Fruit fly (Drosophila melanogaster) whole organism, wandering third instar larva: ENCODE measurements around the gene TkR99D.

ENCODE experiments used
- CG32264 ChIP-seq: fragments of 200-800 bp; sonication (Bioruptor generic); optimal IDR thresholded peaks from 2 replicates; lab custom pipeline; 2016; ENCODE audit warnings: missing biosample characterization, missing genetic modification characterization
- CG9705 ChIP-seq: fragments of 200-800 bp; sonication (Bioruptor generic); optimal IDR thresholded peaks from 2 replicates; lab custom pipeline; 2018; ENCODE audit warnings: missing biosample characterization, mild to moderate bottlenecking, missing genetic modification characterization
- CrebA ChIP-seq: fragments of 200-800 bp; sonication (Bioruptor generic); optimal IDR thresholded peaks from 2 replicates; lab custom pipeline; 2016; ENCODE audit warnings: missing biosample characterization, mild to moderate bottlenecking, missing genetic modification characterization, borderline replicate concordance
- Dfd ChIP-seq: fragments of >200 bp; optimal IDR thresholded peaks from 2 replicates; lab custom pipeline; 2017; ENCODE audit warnings: missing biosample characterization, missing genetic modification characterization
- Dif ChIP-seq: fragments of 200-275, 200-300 bp; sonication (Bioruptor generic); optimal IDR thresholded peaks from 2 replicates; lab custom pipeline; 2018; ENCODE audit warnings: missing biosample characterization, missing genetic modification characterization; ENCODE audit not compliant: partially characterized antibody
- HLH106 ChIP-seq: fragments of 200-800 bp; optimal IDR thresholded peaks from 3 replicates; lab custom pipeline; 2019; ENCODE audit warnings: missing biosample characterization, mild to moderate bottlenecking, missing genetic modification characterization, moderate library complexity
- Hnf4 ChIP-seq: fragments of 200-800 bp; sonication (Bioruptor generic); optimal IDR thresholded peaks from 2 replicates; lab custom pipeline; 2016; ENCODE audit warnings: missing biosample characterization, mild to moderate bottlenecking, missing genetic modification characterization
- Mio ChIP-seq: sonication (Bioruptor generic); optimal IDR thresholded peaks from 2 replicates; lab custom pipeline; 2016; ENCODE audit warnings: missing biosample characterization, missing genetic modification characterization
- Myc ChIP-seq: fragments of >200 bp; optimal IDR thresholded peaks from 2 replicates; lab custom pipeline; 2017
- OdsH ChIP-seq: fragments of 200-800 bp; sonication (Bioruptor generic); optimal IDR thresholded peaks from 2 replicates; lab custom pipeline; 2016; ENCODE audit warnings: missing biosample characterization, mild to moderate bottlenecking, missing genetic modification characterization
- Rel ChIP-seq, 2 experiments: fragments of 200-800 bp; sonication (Bioruptor generic) in 1 of 2; optimal IDR thresholded peaks; 2 replicates in 1 of 2; 3 replicates in 1 of 2; lab custom pipeline; 2016 to 2019; ENCODE audit warnings: mild to moderate bottlenecking in 2 of 2, missing biosample characterization in 2 of 2, missing genetic modification characterization in 2 of 2, moderate library complexity in 1 of 2
- Sp1 ChIP-seq: fragments of 200-800 bp; sonication (Bioruptor generic); optimal IDR thresholded peaks from 3 replicates; lab custom pipeline; 2019; ENCODE audit warnings: missing biosample characterization, mild to moderate bottlenecking, missing genetic modification characterization, moderate library complexity
- Vsx2 ChIP-seq: fragments of 200-300, 225-300 bp; sonication (Bioruptor generic); optimal IDR thresholded peaks from 2 replicates; lab custom pipeline; 2018; ENCODE audit warnings: missing biosample characterization, missing genetic modification characterization; ENCODE audit not compliant: partially characterized antibody
- br ChIP-seq: fragments of 200-800 bp; sonication (Bioruptor generic); optimal IDR thresholded peaks from 2 replicates; lab custom pipeline; 2016; ENCODE audit warnings: missing biosample characterization, missing genetic modification characterization
- brk ChIP-seq: fragments of 200-800 bp; sonication (Bioruptor generic); optimal IDR thresholded peaks from 2 replicates; lab custom pipeline; 2016; ENCODE audit warnings: missing biosample characterization, mild to moderate bottlenecking, missing genetic modification characterization
- dmrt93B ChIP-seq: fragments of 200-800 bp; sonication (Bioruptor generic); optimal IDR thresholded peaks from 2 replicates; lab custom pipeline; 2018; ENCODE audit warnings: missing biosample characterization, mild to moderate bottlenecking, missing genetic modification characterization
- dsf ChIP-seq: sonication (Bioruptor generic); optimal IDR thresholded peaks from 2 replicates; lab custom pipeline; 2016; ENCODE audit warnings: missing biosample characterization, missing genetic modification characterization, borderline replicate concordance
- ey ChIP-seq: fragments of 200-800 bp; sonication (Bioruptor generic); optimal IDR thresholded peaks from 2 replicates; lab custom pipeline; 2016; ENCODE audit warnings: missing biosample characterization, missing genetic modification characterization
- foxo ChIP-seq, 2 experiments: fragments of 200-800 bp; sonication (Bioruptor generic); optimal IDR thresholded peaks; 2 replicates in 1 of 2; 3 replicates in 1 of 2; lab custom pipeline; 2016 to 2017; ENCODE audit warnings: missing biosample characterization in 2 of 2, missing genetic modification characterization in 2 of 2
- fru ChIP-seq: fragments of 200-800 bp; sonication (Bioruptor generic); optimal IDR thresholded peaks from 3 replicates; lab custom pipeline; 2016; ENCODE audit warnings: missing biosample characterization, mild to moderate bottlenecking, missing genetic modification characterization
- h ChIP-seq: fragments of 200-800 bp; sonication (Bioruptor generic); optimal IDR thresholded peaks from 3 replicates; lab custom pipeline; 2016; ENCODE audit warnings: missing biosample characterization, mild to moderate bottlenecking, missing genetic modification characterization
- jim ChIP-seq: fragments of 175-275, 200-325 bp; sonication (Bioruptor generic); optimal IDR thresholded peaks from 2 replicates; lab custom pipeline; 2016; ENCODE audit warnings: missing biosample characterization, mild to moderate bottlenecking, missing genetic modification characterization
- lola ChIP-seq: fragments of >200 bp; optimal IDR thresholded peaks from 2 replicates; lab custom pipeline; 2017; ENCODE audit warnings: missing biosample characterization, missing genetic modification characterization
- pan ChIP-seq: fragments of >200 bp; optimal IDR thresholded peaks from 2 replicates; lab custom pipeline; 2017
- psq ChIP-seq: fragments of 200-800 bp; sonication (Bioruptor generic); optimal IDR thresholded peaks from 3 replicates; lab custom pipeline; 2017; ENCODE audit warnings: missing biosample characterization, mild to moderate bottlenecking, missing genetic modification characterization, moderate library complexity
- rgr ChIP-seq: fragments of 200-800 bp; sonication (Bioruptor generic); optimal IDR thresholded peaks from 3 replicates; lab custom pipeline; 2016; ENCODE audit warnings: missing biosample characterization, mild to moderate bottlenecking, missing genetic modification characterization
- sage ChIP-seq: fragments of 200-800 bp; sonication (Bioruptor generic); optimal IDR thresholded peaks from 2 replicates; lab custom pipeline; 2016; ENCODE audit warnings: missing biosample characterization, mild to moderate bottlenecking, missing genetic modification characterization
- tai ChIP-seq: sonication (Bioruptor generic); optimal IDR thresholded peaks from 2 replicates; lab custom pipeline; 2016; ENCODE audit warnings: missing biosample characterization, missing genetic modification characterization
- usp ChIP-seq: fragments of >200 bp; optimal IDR thresholded peaks from 2 replicates; lab custom pipeline; 2017; ENCODE audit warnings: missing biosample characterization, missing genetic modification characterization
- woc ChIP-seq: sonication (Bioruptor generic); optimal IDR thresholded peaks from 2 replicates; lab custom pipeline; 2016; ENCODE audit warnings: missing biosample characterization, mild to moderate bottlenecking, missing genetic modification characterization

Gene TkR99D

dm6 chr3R:30005332-30005979, 36.2 kb upstream of the TkR99D start:
- no peak for TF ChIP-seq HLH106 (tag; lab: Kevin White, UChicago)
- TF ChIP-seq foxo (GFP tag; optimal IDR thresholded peaks at IDR 0.05; lab: Kevin White, UChicago) = peak in 1 of 2 experiments; percentile 2

DNA sequence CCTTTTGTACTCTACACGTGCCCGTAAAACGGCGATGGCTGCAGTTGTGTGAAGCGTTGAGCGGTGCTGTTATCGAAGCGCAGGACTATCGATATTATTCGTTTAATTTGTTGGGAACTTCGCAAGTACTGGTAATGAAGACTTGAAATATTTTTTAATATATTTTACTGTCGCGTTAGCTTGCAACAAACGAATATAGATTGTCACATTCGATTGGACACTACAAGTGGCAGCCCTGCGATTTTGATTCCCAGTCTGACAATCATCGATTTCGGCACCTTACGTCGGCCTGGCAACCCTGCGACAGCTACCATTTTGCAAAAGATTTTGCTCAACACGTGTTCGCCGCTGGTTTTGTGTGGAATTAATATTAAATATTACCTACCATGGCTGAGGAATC, 35.4 kb upstream of the TkR99D start, which contains the start of the genes Nlp and Nph:
Gene Nlp, plus strand, starts transcription at position 138 of the 400 bp plus-strand sequence.
Gene Nph, minus strand, starts transcription at position 214 of the 400 bp plus-strand sequence.
- TF ChIP-seq CG32264 (GFP tag; lab: Kevin White, UChicago) = no peak
- TF ChIP-seq ey = no peak
- no peak for TF ChIP-seq Rel (GFP tag; optimal IDR thresholded peaks at IDR 0.05; lab: Kevin White, UChicago)
- peak; percentile 36 for TF ChIP-seq Rel (tag; optimal IDR thresholded peaks at IDR 0.05; lab: Kevin White, UChicago)
- TF ChIP-seq Myc = peak; percentile 76
- peak; percentile 39 for TF ChIP-seq br (GFP tag; lab: Kevin White, UChicago)
- TF ChIP-seq foxo (GFP tag; optimal IDR thresholded peaks at IDR 0.05; lab: Kevin White, UChicago) = peak in 1 of 2 experiments; percentile 18
- TF ChIP-seq jim (GFP tag; lab: Kevin White, UChicago) = no peak
- TF ChIP-seq Sp1 (GFP tag; lab: Kevin White, UChicago) = peak; percentile 37
- no peak for TF ChIP-seq dsf (GFP tag; lab: Kevin White, UChicago)
- peak; percentile 29 for TF ChIP-seq HLH106 (tag; lab: Kevin White, UChicago)
- TF ChIP-seq rgr = peak; percentile 50
- peak; percentile 25 for TF ChIP-seq psq (GFP tag; lab: Kevin White, UChicago)
- no peak for TF ChIP-seq CG9705 (GFP tag; lab: Kevin White, UChicago)
- no peak for TF ChIP-seq Dif (GFP tag; lab: Kevin White, UChicago)
- peak; percentile 0 for TF ChIP-seq OdsH (GFP tag; lab: Kevin White, UChicago)
- no peak for TF ChIP-seq dmrt93B (GFP tag; lab: Kevin White, UChicago)
- TF ChIP-seq h (GFP tag; lab: Kevin White, UChicago) = peak; percentile 54
- TF ChIP-seq brk = no peak
- TF ChIP-seq fru (GFP tag; lab: Kevin White, UChicago) = no peak
- no peak for TF ChIP-seq woc

- TF ChIP-seq usp (GFP tag; lab: Kevin White, UChicago) = no peak
- TF ChIP-seq psq (GFP tag; lab: Kevin White, UChicago) = no peak
- no peak for TF ChIP-seq CG32264 (GFP tag; lab: Kevin White, UChicago)
- no peak for TF ChIP-seq sage
- TF ChIP-seq Dfd (GFP tag; lab: Kevin White, UChicago) = no peak
- TF ChIP-seq Hnf4 = no peak
Observed at dm6 chr3R:30000286-30000685, 31.0 kb upstream of the TkR99D start, which contains the start of gene Tace. TSS of gene Tace (plus strand) at chr3R:30000530.

DNA sequence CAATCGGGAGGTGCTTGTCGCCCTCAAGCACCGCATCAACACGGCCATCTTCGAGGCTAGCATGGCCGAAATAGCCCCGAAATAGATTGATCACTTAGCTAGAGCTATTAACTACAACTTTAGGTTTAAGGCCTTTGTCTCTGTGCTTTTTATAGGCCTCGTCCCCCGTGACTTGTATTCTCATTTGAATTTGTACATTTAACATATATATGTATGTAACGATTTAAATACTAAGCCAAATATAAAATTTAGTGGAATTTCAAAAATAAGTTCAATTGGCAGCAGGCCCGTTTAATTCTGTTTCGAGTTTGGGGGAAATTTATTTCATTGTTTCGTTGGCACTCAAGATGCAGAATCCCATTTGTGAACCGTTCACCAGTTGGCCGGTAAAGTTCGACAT, 30.2 kb upstream of the TkR99D start, which contains the start of gene CG34298:
Gene CG34298, plus strand, starts transcription at position 301 of the 400 bp plus-strand sequence.
- no peak for TF ChIP-seq fru (GFP tag; lab: Kevin White, UChicago)
- no peak for TF ChIP-seq Dfd (GFP tag; lab: Kevin White, UChicago)
- no peak for TF ChIP-seq Mio (GFP tag; lab: Kevin White, UChicago)
- no peak for TF ChIP-seq psq (GFP tag; lab: Kevin White, UChicago)
- no peak for TF ChIP-seq lola (GFP tag; lab: Kevin White, UChicago)
- no peak for TF ChIP-seq CrebA (GFP tag; lab: Kevin White, UChicago)
- TF ChIP-seq Dif (GFP tag; lab: Kevin White, UChicago) = no peak
- TF ChIP-seq, all 38 proteins: peak for 0

DNA sequence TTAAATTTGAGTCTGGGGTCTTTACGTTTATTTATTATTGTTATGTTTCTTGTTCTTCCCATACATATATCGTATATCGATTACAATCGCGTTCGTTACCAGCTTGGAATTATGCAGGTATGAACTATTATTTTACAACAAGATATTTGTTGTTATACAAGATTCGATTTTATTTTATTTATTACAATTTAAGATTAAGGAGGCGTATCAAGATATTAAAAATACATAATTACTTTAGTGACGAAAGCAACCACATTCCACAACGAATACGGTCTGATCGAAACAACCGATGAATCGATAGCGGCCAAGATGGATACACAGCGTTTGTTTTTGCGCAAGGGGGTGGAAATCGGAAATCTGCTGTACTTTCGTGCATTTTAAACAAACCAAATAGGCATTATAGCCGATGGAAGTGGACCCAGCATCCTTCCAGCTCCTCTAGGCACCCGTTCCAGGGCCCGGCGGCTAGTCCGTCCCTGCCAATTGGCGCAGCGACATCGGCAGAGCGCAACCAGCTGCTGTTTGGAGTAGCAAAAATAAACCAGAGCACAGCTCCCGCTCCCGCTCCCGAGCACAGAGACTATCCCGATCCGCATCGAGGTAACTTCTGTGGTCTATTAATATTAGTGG, 28.5 kb upstream of the TkR99D start, which contains the start of the genes CG15525 and CG11504:
Gene CG15525, minus strand, starts transcription at position 70 of the 630 bp plus-strand sequence.
Gene CG11504, plus strand, starts transcription at position 294 of the 630 bp plus-strand sequence.
- TF ChIP-seq lola (GFP tag; lab: Kevin White, UChicago) = no peak
- TF ChIP-seq Myc = peak; percentile 28
- peak; percentile 7 for TF ChIP-seq HLH106 (tag; lab: Kevin White, UChicago)
- TF ChIP-seq fru (GFP tag; lab: Kevin White, UChicago) = no peak
- TF ChIP-seq tai (GFP tag; lab: Kevin White, UChicago) = no peak
- TF ChIP-seq sage = no peak
- peak; percentile 54 for TF ChIP-seq OdsH (GFP tag; lab: Kevin White, UChicago)
- no peak for TF ChIP-seq dsf (GFP tag; lab: Kevin White, UChicago)
- TF ChIP-seq Rel (GFP tag; optimal IDR thresholded peaks at IDR 0.05; lab: Kevin White, UChicago) = no peak
- TF ChIP-seq Rel (tag; optimal IDR thresholded peaks at IDR 0.05; lab: Kevin White, UChicago) = peak; percentile 67
- no peak for TF ChIP-seq Vsx2 (GFP tag; lab: Kevin White, UChicago)
- TF ChIP-seq pan (lab: Kevin White, UChicago) = no peak
- no peak for TF ChIP-seq rgr
- peak; percentile 51 for TF ChIP-seq ey
